Fruit fly (Drosophila melanogaster): Measurements from ENCODE around the gene ATPsynGL.

Gene ATPsynGL

dm6 chr2L:7703534-7703933, 43.5 kb upstream of the ATPsynGL start (continued):
- TF ChIP-seq H2.0 (GFP tag; IDR thresholded peaks at IDR 0.05) (peak; percentile 22; the same call in 1 of the 2 replicates), sqz (GFP tag; optimal IDR thresholded peaks at IDR 0.05) (no peak), NC2α (GFP tag; optimal IDR thresholded peaks at IDR 0.05) (no peak), tap (tag; optimal IDR thresholded peaks at IDR 0.05) (no peak), Dfd (GFP tag; optimal IDR thresholded peaks at IDR 0.05) (no peak), CG8089 (GFP tag; optimal IDR thresholded peaks at IDR 0.05) (no peak), klu (GFP tag; IDR thresholded peaks at IDR 0.05) (no peak), ind (GFP tag; optimal IDR thresholded peaks at IDR 0.05) (no peak), dmrt11E (tag; optimal IDR thresholded peaks at IDR 0.05) (no peak), sr (GFP tag; IDR thresholded peaks at IDR 0.05) (peak; percentile 60; the same call in 2 of the 3 replicates), h (optimal IDR thresholded peaks at IDR 0.05) (no peak), CG7839 (tag; optimal IDR thresholded peaks at IDR 0.05) (no peak), cas (GFP tag; IDR thresholded peaks at IDR 0.05) (no peak), CG31224 (GFP tag; IDR thresholded peaks at IDR 0.05) (no peak), Gsc (GFP tag; IDR thresholded peaks at IDR 0.05) (no peak), prd (optimal IDR thresholded peaks at IDR 0.05) (no peak), prd (GFP tag; IDR thresholded peaks at IDR 0.05) (peak; percentile 19; the same call in 1 of the 3 replicates), CG15514 (GFP tag; optimal IDR thresholded peaks at IDR 0.05) (peak; percentile 7), vnd (GFP tag; IDR thresholded peaks at IDR 0.05; ENCODE audit: partially characterized antibody) (no peak), da (GFP tag; optimal IDR thresholded peaks at IDR 0.05) (no peak), CG31365 (tag; optimal IDR thresholded peaks at IDR 0.05) (no peak), CG7987 (GFP tag; optimal IDR thresholded peaks at IDR 0.05) (no peak), ac (GFP tag; optimal IDR thresholded peaks at IDR 0.05) (no peak), B-H2 (GFP tag; optimal IDR thresholded peaks at IDR 0.05) (no peak), CG14667 (GFP tag; IDR thresholded peaks at IDR 0.05) (no peak), HHEX (GFP tag; optimal IDR thresholded peaks at IDR 0.05) (peak; percentile 3), CG12071 (GFP tag; optimal IDR thresholded peaks at IDR 0.05) (no peak), CG4707 (GFP tag; optimal IDR thresholded peaks at IDR 0.05) (no peak), CG10321 (GFP tag; IDR thresholded peaks at IDR 0.05) (no peak), cg (GFP tag; optimal IDR thresholded peaks at IDR 0.05) (no peak), unc-4 (GFP tag; IDR thresholded peaks at IDR 0.05; ENCODE audit: partially characterized antibody) (no peak), wdn (GFP tag; IDR thresholded peaks at IDR 0.05) (peak; percentile 17; the same call in 1 of the 2 replicates), MESR4 (GFP tag; optimal IDR thresholded peaks at IDR 0.05) (no peak), inv (GFP tag; IDR thresholded peaks at IDR 0.05; ENCODE audit: partially characterized antibody) (no peak), CG10147 (GFP tag; optimal IDR thresholded peaks at IDR 0.05) (no peak), Poxn (GFP tag; IDR thresholded peaks at IDR 0.05) (no peak)

DNA sequence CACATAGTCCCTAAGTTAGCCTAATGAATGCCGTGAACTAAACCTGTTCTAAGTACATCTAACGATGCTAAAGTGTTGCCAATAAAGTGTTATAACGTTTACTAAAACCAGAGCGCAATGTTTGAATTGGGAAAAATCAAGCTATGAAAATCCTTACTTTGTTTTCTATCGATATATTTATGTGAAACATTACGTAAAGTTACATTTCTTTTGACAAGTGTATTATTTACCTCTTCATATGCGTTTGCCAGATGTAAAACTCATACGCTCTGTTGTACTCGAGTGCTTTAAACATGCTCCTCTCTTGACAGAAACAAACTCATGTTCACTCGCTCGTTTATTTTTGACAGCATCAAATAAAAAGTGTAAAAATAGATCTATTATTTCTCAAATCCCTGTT, 36.5 kb upstream of the ATPsynGL start, which contains the start of gene Ntl:
Gene Ntl (plus strand): TSS at position 301 of the 400 bp plus-strand sequence.
- TF ChIP-seq H15 (GFP tag; IDR thresholded peaks at IDR 0.05): no peak
- TF ChIP-seq MESR4 (GFP tag; optimal IDR thresholded peaks at IDR 0.05): no peak
- no peak for TF ChIP-seq Hr51 (GFP tag; optimal IDR thresholded peaks at IDR 0.05)
- TF ChIP-seq MBD-R2 (GFP tag; IDR thresholded peaks at IDR 0.05): no peak
- TF ChIP-seq otp (GFP tag; IDR thresholded peaks at IDR 0.05): no peak

All from whole organism, embryonic.